Worm (Caenorhabditis elegans): ENCODE results near the gene R03G8.3.

ce11 chrX:13143236-13143635 is 52.5 kb downstream of the R03G8.3 start:
- no peak for TF ChIP-seq sma-9 (GFP tag; optimal IDR thresholded peaks at IDR 0.05)
- TF ChIP-seq sma-9 (tag; optimal IDR thresholded peaks at IDR 0.05) = no peak
- no peak for TF ChIP-seq ZK546.5 (tag; optimal IDR thresholded peaks at IDR 0.05)
- TF ChIP-seq blmp-1 (tag; optimal IDR thresholded peaks at IDR 0.05; ENCODE audit: insufficient read depth) = no peak
- TF ChIP-seq ama-1 (optimal IDR thresholded peaks at IDR 0.05) = no peak
- no peak for TF ChIP-seq unc-55 (GFP tag; optimal IDR thresholded peaks at IDR 0.05)
- no peak for TF ChIP-seq unc-62 (GFP tag; optimal IDR thresholded peaks at IDR 0.05)
- no peak for TF ChIP-seq skn-1 (tag; optimal IDR thresholded peaks at IDR 0.05)
- no peak for TF ChIP-seq mab-5 (tag; optimal IDR thresholded peaks at IDR 0.05)
- no peak for TF ChIP-seq nhr-11 (tag; optimal IDR thresholded peaks at IDR 0.05)
- no peak for TF ChIP-seq nhr-12 (tag; optimal IDR thresholded peaks at IDR 0.05)
- no peak for TF ChIP-seq ztf-4 (tag; optimal IDR thresholded peaks at IDR 0.05)
